Fruit fly (Drosophila melanogaster) whole organism, embryonic: ENCODE measurements around the gene CG34267.

ENCODE experiments used
- Awh ChIP-seq: fragments of 200-800 bp; sonication (Bioruptor generic); IDR thresholded peaks from 2 replicates; pipeline ENCODE4, ENCODE4 v1.3.6; 2022; ENCODE audit warnings: missing biosample characterization, missing genetic modification characterization
- CG12104 ChIP-seq: fragments of 200-800 bp; sonication (Bioruptor generic); optimal IDR thresholded peaks from 3 replicates; lab custom pipeline; 2016; ENCODE audit warnings: missing biosample characterization, missing genetic modification characterization
- CG14667 ChIP-seq: fragments of 200-800 bp; sonication (Bioruptor generic); IDR thresholded peaks from 2 replicates; pipeline ENCODE4 v1.3.6; 2022; ENCODE audit warnings: missing biosample characterization, missing genetic modification characterization
- CG15269 ChIP-seq: fragments of 200-800 bp; sonication (Bioruptor generic); optimal IDR thresholded peaks from 2 replicates; lab custom pipeline; 2018; ENCODE audit warnings: missing biosample characterization, mild to moderate bottlenecking, missing genetic modification characterization, moderate library complexity
- CG2712 ChIP-seq: fragments of 200-800 bp; optimal IDR thresholded peaks from 3 replicates; lab custom pipeline; 2019; ENCODE audit warnings: missing biosample characterization, mild to moderate bottlenecking, missing genetic modification characterization, moderate library complexity
- CG2875 ChIP-seq: fragments of 200-800 bp; sonication (Bioruptor generic); optimal IDR thresholded peaks from 2 replicates; lab custom pipeline; 2017; ENCODE audit warnings: missing biosample characterization, mild to moderate bottlenecking, missing genetic modification characterization, missing genetic modification reagents
- CG3065 ChIP-seq: fragments of 200-800 bp; sonication (Bioruptor generic); optimal IDR thresholded peaks from 2 replicates; lab custom pipeline; 2016; ENCODE audit warnings: missing biosample characterization, missing genetic modification characterization
- CG3847 ChIP-seq: fragments of 200-800 bp; sonication (Bioruptor generic); IDR thresholded peaks from 2 replicates; pipeline ENCODE4 v1.3.6; 2022; ENCODE audit warnings: missing biosample characterization, missing genetic modification characterization
- CG3995 ChIP-seq: fragments of 200-800 bp; sonication (Bioruptor generic); optimal IDR thresholded peaks from 3 replicates; lab custom pipeline; 2016; ENCODE audit warnings: missing biosample characterization, missing genetic modification characterization
- CG4360 ChIP-seq: fragments of 200-800 bp; sonication (Bioruptor generic); IDR thresholded peaks from 2 replicates; pipeline ENCODE4 v1.3.6; 2022; ENCODE audit warnings: missing biosample characterization, missing genetic modification characterization
- CG6272 ChIP-seq: fragments of 200-800 bp; sonication (Bioruptor generic); IDR thresholded peaks from 2 replicates; pipeline ENCODE4 v1.3.6; 2022; ENCODE audit warnings: missing biosample characterization, missing genetic modification characterization
- CG7928 ChIP-seq: fragments of 200-800 bp; sonication (Bioruptor generic); optimal IDR thresholded peaks from 2 replicates; lab custom pipeline; 2017; ENCODE audit warnings: missing biosample characterization, mild to moderate bottlenecking, missing genetic modification characterization
- CrebB ChIP-seq: fragments of 200-800 bp; sonication (Bioruptor generic); optimal IDR thresholded peaks from 3 replicates; lab custom pipeline; 2018; ENCODE audit warnings: missing biosample characterization, mild to moderate bottlenecking, missing genetic modification characterization
- E2f2 ChIP-seq: fragments of 200-800 bp; sonication (Bioruptor generic); IDR thresholded peaks from 2 replicates; pipeline ENCODE4 v1.3.6; 2022; ENCODE audit warnings: missing biosample characterization, missing genetic modification characterization
- Elba2 ChIP-seq: fragments of 200-800 bp; sonication (Bioruptor generic); optimal IDR thresholded peaks from 3 replicates; lab custom pipeline; 2016; ENCODE audit warnings: missing biosample characterization, missing genetic modification characterization
- HHEX ChIP-seq: fragments of 200-800 bp; sonication (Bioruptor generic); optimal IDR thresholded peaks from 3 replicates; lab custom pipeline; 2017; ENCODE audit warnings: missing biosample characterization, mild to moderate bottlenecking, missing genetic modification characterization, missing genetic modification reagents
- HmgD ChIP-seq: fragments of 200-800 bp; sonication (Bioruptor generic); optimal IDR thresholded peaks from 3 replicates; lab custom pipeline; 2016; ENCODE audit warnings: missing biosample characterization, missing genetic modification characterization
- Med ChIP-seq: fragments of 200-800 bp; sonication (Bioruptor generic); peaks from one replicate; lab custom pipeline; 2016; ENCODE audit warnings: missing biosample characterization, missing genetic modification characterization, mild to moderate bottlenecking, inconsistent platforms, moderate library complexity
- Meics ChIP-seq: fragments of 200-800 bp; sonication (Bioruptor generic); optimal IDR thresholded peaks from 2 replicates; lab custom pipeline; 2017; ENCODE audit warnings: missing biosample characterization, mild to moderate bottlenecking, missing genetic modification characterization
- NC2α ChIP-seq: fragments of 200-800 bp; sonication (Bioruptor generic); optimal IDR thresholded peaks from 2 replicates; lab custom pipeline; 2016; ENCODE audit warnings: missing biosample characterization, missing genetic modification characterization
- NFAT ChIP-seq: fragments of 200-800 bp; sonication (Bioruptor generic); IDR thresholded peaks from 2 replicates; pipeline ENCODE4 v1.3.6; 2022; ENCODE audit warnings: missing biosample characterization, missing genetic modification characterization
- Oli ChIP-seq: fragments of 200-800 bp; sonication (Bioruptor generic); optimal IDR thresholded peaks from 2 replicates; lab custom pipeline; 2018; ENCODE audit warnings: missing biosample characterization, mild to moderate bottlenecking, missing genetic modification characterization, moderate library complexity
- Rx ChIP-seq: fragments of 200-800 bp; sonication (Bioruptor generic); IDR thresholded peaks from 2 replicates; pipeline ENCODE4 v1.3.6; 2022; ENCODE audit warnings: missing biosample characterization, missing genetic modification characterization
- Side ChIP-seq: fragments of 200-800 bp; sonication (Bioruptor generic); optimal IDR thresholded peaks from 2 replicates; lab custom pipeline; 2016; ENCODE audit warnings: missing biosample characterization, missing genetic modification characterization
- Six4 ChIP-seq: fragments of 200-800 bp; sonication (Bioruptor generic); optimal IDR thresholded peaks from 2 replicates; lab custom pipeline; 2016; ENCODE audit warnings: missing biosample characterization, missing genetic modification characterization
- Ssrp ChIP-seq: fragments of 200-800 bp; sonication (Bioruptor generic); optimal IDR thresholded peaks from 2 replicates; lab custom pipeline; 2018; ENCODE audit warnings: missing biosample characterization, mild to moderate bottlenecking, missing genetic modification characterization, moderate library complexity
- amos ChIP-seq: fragments of 200-800 bp; sonication (Bioruptor generic); IDR thresholded peaks from 2 replicates; pipeline ENCODE4 v1.3.6; 2022; ENCODE audit warnings: missing biosample characterization, missing genetic modification characterization; ENCODE audit not compliant: partially characterized antibody
- bcd ChIP-seq: fragments of 200-800 bp; sonication (Bioruptor generic); optimal IDR thresholded peaks from 2 replicates; lab custom pipeline; 2017; ENCODE audit warnings: missing biosample characterization, mild to moderate bottlenecking, missing genetic modification characterization
- bowl ChIP-seq: fragments of 200-800 bp; sonication (Bioruptor generic); IDR thresholded peaks from 2 replicates; pipeline ENCODE4 v1.3.6; 2022; ENCODE audit warnings: missing biosample characterization, missing genetic modification characterization
- crp ChIP-seq, 2 experiments: fragments of 200-800 bp; sonication (Bioruptor generic); optimal IDR thresholded peaks; 2 replicates in 1 of 2; 3 replicates in 1 of 2; lab custom pipeline; 2017; ENCODE audit warnings: missing biosample characterization in 2 of 2, missing genetic modification characterization in 2 of 2, mild to moderate bottlenecking in 1 of 2, moderate library complexity in 1 of 2
- dan ChIP-seq: fragments of 200-800 bp; sonication (Bioruptor generic); IDR thresholded peaks from 2 replicates; pipeline ENCODE4 v1.3.6; 2022; ENCODE audit warnings: missing biosample characterization, missing genetic modification characterization
- dmrt99B ChIP-seq: fragments of 200-800 bp; sonication (Bioruptor generic); optimal IDR thresholded peaks from 2 replicates; lab custom pipeline; 2018; ENCODE audit warnings: missing biosample characterization, mild to moderate bottlenecking, missing genetic modification characterization, moderate library complexity
- gcm ChIP-seq: fragments of 200-800 bp; sonication (Bioruptor generic); optimal IDR thresholded peaks from 2 replicates; lab custom pipeline; 2019; ENCODE audit warnings: missing biosample characterization, mild to moderate bottlenecking, missing genetic modification characterization, moderate library complexity
- gro ChIP-seq: fragments of 200-800 bp; sonication (Bioruptor generic); optimal IDR thresholded peaks from 2 replicates; lab custom pipeline; 2016; ENCODE audit warnings: missing biosample characterization, missing genetic modification characterization
- hkb ChIP-seq, 2 experiments: fragments of 200-800 bp in 1 of 2; fragments of >200 bp in 1 of 2; sonication (Bioruptor generic) in 1 of 2; IDR thresholded peaks in 1 of 2; optimal IDR thresholded peaks in 1 of 2; 2 replicates each; pipeline versions ENCODE4 v1.3.6 to Lab custom; 2017 to 2022; ENCODE audit warnings: missing biosample characterization in 1 of 2, missing genetic modification characterization in 1 of 2
- jumu ChIP-seq: fragments of 200-800 bp; sonication (Bioruptor generic); optimal IDR thresholded peaks from 3 replicates; lab custom pipeline; 2016; ENCODE audit warnings: missing biosample characterization, missing genetic modification characterization
- kay ChIP-seq: fragments of 200-800 bp; sonication (Bioruptor generic); optimal IDR thresholded peaks from 2 replicates; lab custom pipeline; 2016; ENCODE audit warnings: missing biosample characterization, missing genetic modification characterization
- lbe ChIP-seq: fragments of 200-800 bp; sonication (Bioruptor generic); optimal IDR thresholded peaks from 2 replicates; lab custom pipeline; 2016; ENCODE audit warnings: missing biosample characterization, mild to moderate bottlenecking, missing genetic modification characterization
- nau ChIP-seq: fragments of 200-800 bp; sonication (Bioruptor generic); optimal IDR thresholded peaks from 3 replicates; lab custom pipeline; 2017; ENCODE audit warnings: missing biosample characterization, mild to moderate bottlenecking, missing genetic modification characterization, missing genetic modification reagents
- oc ChIP-seq: fragments of 200-800 bp; sonication (Bioruptor generic); optimal IDR thresholded peaks from 2 replicates; lab custom pipeline; 2018; ENCODE audit warnings: missing biosample characterization, mild to moderate bottlenecking, missing genetic modification characterization, moderate library complexity
- org-1 ChIP-seq: fragments of 200-800 bp; sonication (Bioruptor generic); optimal IDR thresholded peaks from 2 replicates; lab custom pipeline; 2017; ENCODE audit warnings: missing biosample characterization, missing genetic modification characterization
- prd ChIP-seq, 3 experiments: fragments of >200 bp in 2 of 3; fragments of 200-800 bp in 1 of 3; sonication (Bioruptor generic) in 1 of 3; optimal IDR thresholded peaks in 2 of 3; IDR thresholded peaks in 1 of 3; 2 replicates in 2 of 3; 3 replicates in 1 of 3; pipeline versions ENCODE4 v1.3.6 to Lab custom; 2017 to 2022; ENCODE audit warnings: missing biosample characterization in 1 of 3, missing genetic modification characterization in 1 of 3
- pzg ChIP-seq: fragments of 200-800 bp; sonication (Bioruptor generic); optimal IDR thresholded peaks from 3 replicates; lab custom pipeline; 2018; ENCODE audit warnings: missing biosample characterization, mild to moderate bottlenecking, missing genetic modification characterization, moderate library complexity
- rib ChIP-seq: fragments of 200-800 bp; sonication (Bioruptor generic); IDR thresholded peaks from 2 replicates; pipeline ENCODE4 v1.3.6; 2022; ENCODE audit warnings: missing biosample characterization, missing genetic modification characterization
- slou ChIP-seq: fragments of 200-800 bp; sonication (Bioruptor generic); optimal IDR thresholded peaks from 3 replicates; lab custom pipeline; 2016; ENCODE audit warnings: missing biosample characterization, missing genetic modification characterization
- ssp ChIP-seq: fragments of 200-800 bp; sonication (Bioruptor generic); IDR thresholded peaks from 2 replicates; pipeline ENCODE4 v1.3.6; 2022; ENCODE audit warnings: missing biosample characterization, missing genetic modification characterization
- sug ChIP-seq: fragments of 200-800 bp; optimal IDR thresholded peaks from 2 replicates; lab custom pipeline; 2019; ENCODE audit warnings: missing biosample characterization, mild to moderate bottlenecking, missing genetic modification characterization, moderate library complexity
- tin ChIP-seq: fragments of 200-800 bp; sonication (Bioruptor generic); optimal IDR thresholded peaks from 3 replicates; lab custom pipeline; 2016; ENCODE audit warnings: missing biosample characterization, missing genetic modification characterization
- tup ChIP-seq: fragments of 200-800 bp; sonication (Bioruptor generic); optimal IDR thresholded peaks from 2 replicates; lab custom pipeline; 2016; ENCODE audit warnings: missing biosample characterization, mild to moderate bottlenecking, missing genetic modification characterization, moderate library complexity

The CG34267 gene

DNA sequence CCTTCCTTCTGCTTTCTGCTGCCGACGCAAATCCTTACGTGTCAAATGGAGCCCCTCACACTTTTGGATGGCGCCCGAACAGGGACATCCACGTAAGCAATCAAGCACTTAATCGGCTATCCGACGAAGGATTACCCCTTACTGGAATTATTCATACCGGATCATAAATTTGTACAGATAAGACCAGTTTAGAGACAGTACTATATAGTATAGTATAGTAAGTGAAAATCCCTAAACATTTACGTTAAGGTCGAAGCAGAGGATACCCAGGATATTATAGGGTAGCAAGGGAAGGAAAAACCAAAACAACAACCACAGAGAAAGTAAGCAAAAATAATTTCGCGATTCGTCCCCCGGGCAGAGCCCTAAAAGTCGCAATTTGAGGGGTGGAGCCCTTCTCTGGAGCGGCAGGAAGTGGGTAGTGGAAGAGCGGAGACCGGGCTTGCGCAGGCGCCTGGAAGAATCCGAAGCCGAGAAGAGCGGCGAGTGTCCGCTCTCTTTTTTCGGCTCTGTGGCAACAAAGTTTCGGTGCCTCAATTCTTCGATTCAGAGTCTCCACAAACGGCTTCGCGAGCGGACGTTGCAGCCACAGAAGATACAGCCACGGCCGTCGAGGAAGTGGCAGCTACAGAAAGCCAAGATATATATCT lies 45.4 kb upstream of the CG34267 start (continued):
- TF ChIP-seq CG15269 (tag; lab: Kevin White, UChicago) (peak; percentile 72), CrebB (tag; lab: Kevin White, UChicago) (peak; percentile 57), CG3995 (peak; percentile 34), CG7928 (GFP tag; lab: Kevin White, UChicago) (no peak), NC2α (peak; percentile 38), Oli (tag; lab: Kevin White, UChicago) (peak; percentile 63), prd (optimal IDR thresholded peaks at IDR 0.05; lab: Kevin White, UChicago) (no peak), prd (GFP tag; IDR thresholded peaks at IDR 0.05; lab: Robert Waterston, UW) (peak; percentile 74), CG4360 (peak; percentile 43; the same call in 1 of the 2 replicates), rib (GFP tag; lab: Robert Waterston, UW) (peak; percentile 70), jumu (GFP tag; lab: Kevin White, UChicago) (peak; percentile 48), dan (no peak), HmgD (no peak), sug (tag; lab: Kevin White, UChicago) (peak; percentile 22), CG12104 (GFP tag; lab: Kevin White, UChicago) (peak; percentile 29), bowl (GFP tag; lab: Robert Waterston, UW) (no peak), Rx (GFP tag; lab: Robert Waterston, UW) (0 out of 2 replicates have a peak, but pooled peaks have one; percentile 21), lbe (GFP tag; lab: Kevin White, UChicago) (peak; percentile 72), oc (tag; lab: Kevin White, UChicago) (no peak), dmrt99B (peak; percentile 72), bcd (GFP tag; lab: Kevin White, UChicago) (peak; percentile 64), Six4 (GFP tag; lab: Kevin White, UChicago) (no peak), kay (GFP tag; lab: Kevin White, UChicago) (no peak), ssp (GFP tag; lab: Robert Waterston, UW) (peak; percentile 48), pzg (GFP tag; lab: Kevin White, UChicago) (no peak), NFAT (GFP tag; lab: Robert Waterston, UW) (peak; percentile 46), Awh (GFP tag; lab: Robert Waterston, UW) (0 out of 2 replicates have a peak, but pooled peaks have one; percentile 13), Med (GFP tag; lab: Kevin White, UChicago) (peak; percentile 94), CG3065 (GFP tag; lab: Kevin White, UChicago) (no peak), HHEX (GFP tag; lab: Kevin White, UChicago) (peak; percentile 67), CG3847 (GFP tag; lab: Robert Waterston, UW) (peak; percentile 67), tup (GFP tag; lab: Kevin White, UChicago) (peak; percentile 37), amos (no peak; the same call in 1 of the 2 replicates), slou (GFP tag; lab: Kevin White, UChicago) (no peak), CG6272 (GFP tag; lab: Robert Waterston, UW) (0 out of 2 replicates have a peak, but pooled peaks have one; percentile 12), Side (GFP tag; lab: Kevin White, UChicago) (peak; percentile 60), E2f2 (GFP tag; lab: Robert Waterston, UW) (peak; percentile 31), nau (GFP tag; lab: Kevin White, UChicago) (peak; percentile 23), CG2875 (no peak), Ssrp (peak; percentile 24), Meics (GFP tag; lab: Kevin White, UChicago) (peak; percentile 84), hkb (optimal IDR thresholded peaks at IDR 0.05; lab: Kevin White, UChicago) (no peak), hkb (GFP tag; IDR thresholded peaks at IDR 0.05; lab: Robert Waterston, UW) (peak; percentile 68), CG2712 (peak; percentile 44), crp (GFP tag; optimal IDR thresholded peaks at IDR 0.05; lab: Kevin White, UChicago) (no peak), CG14667 (GFP tag; lab: Robert Waterston, UW) (peak; percentile 38; the same call in 1 of the 2 replicates), tin (peak; percentile 43), gcm (GFP tag; lab: Kevin White, UChicago) (no peak), org-1 (GFP tag; lab: Kevin White, UChicago) (peak; percentile 66), Elba2 (no peak), gro (GFP tag; lab: Kevin White, UChicago) (peak; percentile 87)
